Fruit fly (Drosophila melanogaster): Measurements from ENCODE around the gene CG3386.

The CG3386 gene

DNA sequence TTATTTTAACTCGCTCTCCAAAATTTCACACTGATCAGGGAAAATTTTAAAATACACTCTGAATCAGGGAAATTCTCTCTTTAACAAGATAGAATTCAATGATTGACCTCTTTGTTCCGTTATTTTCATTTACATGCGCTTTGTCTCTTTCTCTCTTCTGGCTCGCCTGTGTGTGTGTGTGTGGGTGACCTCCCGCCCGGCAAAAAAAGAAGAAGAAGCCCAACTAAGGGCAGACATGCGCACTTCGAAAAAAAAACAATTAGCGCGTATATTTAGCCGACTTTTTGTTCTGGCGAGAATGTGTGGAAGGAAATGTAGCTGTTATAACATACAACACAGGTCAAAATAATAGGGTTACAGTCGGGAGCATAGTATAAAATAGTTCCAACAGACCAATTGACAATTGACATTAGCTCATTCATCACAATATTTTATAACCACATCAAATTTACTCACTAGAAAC lies at the start of gene CG3386:
TSS of gene CG3386 (minus strand) at position 51 of the 463 bp plus-strand sequence.
- TF ChIP-seq cic (GFP tag; optimal IDR thresholded peaks at IDR 0.05) (no peak), CG7045 (GFP tag; optimal IDR thresholded peaks at IDR 0.05) (no peak), Hr96 (GFP tag; optimal IDR thresholded peaks at IDR 0.05) (no peak), CG1620 (GFP tag; optimal IDR thresholded peaks at IDR 0.05) (no peak), ovo (GFP tag; optimal IDR thresholded peaks at IDR 0.05) (peak; percentile 85), toe (GFP tag; optimal IDR thresholded peaks at IDR 0.05) (no peak), kay (GFP tag; ENCODE audit: borderline replicate concordance) (no peak)

DNA sequence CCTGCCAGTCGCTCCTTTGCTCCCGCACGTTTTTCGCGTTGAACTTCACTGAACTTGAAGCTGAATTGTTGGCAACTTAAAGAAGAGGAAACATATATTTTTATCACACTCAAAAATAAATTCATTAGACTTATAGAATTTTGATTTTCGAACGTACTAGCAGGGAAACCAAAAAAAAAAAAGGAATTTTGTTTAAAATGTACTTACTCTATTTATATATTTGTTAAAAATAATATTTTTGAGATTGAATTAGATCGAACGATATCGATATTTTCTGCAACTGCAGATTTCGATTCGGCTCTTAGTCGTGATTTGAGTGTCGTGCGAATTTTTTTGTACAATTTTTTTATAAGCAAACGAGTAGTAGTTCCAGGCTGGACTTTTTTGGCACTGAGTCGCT lies 49.2 kb upstream of the CG3386 start:
- TF ChIP-seq CG5204 (GFP tag; optimal IDR thresholded peaks at IDR 0.05) (no peak), tj (GFP tag; optimal IDR thresholded peaks at IDR 0.05) (no peak), kay (GFP tag; ENCODE audit: borderline replicate concordance) (peak; percentile 20)

DNA sequence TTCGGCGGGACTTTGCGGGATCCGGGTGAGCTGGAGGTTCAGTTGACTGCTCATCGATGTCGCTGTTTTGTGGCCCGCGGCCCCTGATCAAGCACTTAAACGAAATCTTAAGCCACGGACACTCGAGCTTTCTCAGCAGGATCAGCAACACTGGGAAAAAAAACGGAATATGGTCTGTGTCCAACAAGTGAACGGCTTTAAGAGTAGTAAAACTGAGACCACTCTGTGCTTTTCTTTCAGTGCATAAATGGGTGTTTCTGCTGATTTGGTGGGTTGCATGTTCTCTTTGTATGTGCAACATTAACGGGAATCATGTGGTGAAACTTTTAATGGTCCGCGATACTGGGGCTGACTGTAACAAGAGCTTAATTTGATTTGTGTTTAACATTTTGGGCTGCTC lies 47.1 kb upstream of the CG3386 start:
- TF ChIP-seq cnc (optimal IDR thresholded peaks at IDR 0.05) (no peak), CG11617 (GFP tag; optimal IDR thresholded peaks at IDR 0.05) (no peak), Mnt (GFP tag; optimal IDR thresholded peaks at IDR 0.05) (no peak), Hr96 (GFP tag; optimal IDR thresholded peaks at IDR 0.05) (no peak), CG7045 (GFP tag; optimal IDR thresholded peaks at IDR 0.05) (no peak), toe (GFP tag; optimal IDR thresholded peaks at IDR 0.05) (no peak), CG5204 (GFP tag; optimal IDR thresholded peaks at IDR 0.05) (no peak), CG1620 (GFP tag; optimal IDR thresholded peaks at IDR 0.05) (no peak), Clk (GFP tag; optimal IDR thresholded peaks at IDR 0.05) (no peak), pad (GFP tag; optimal IDR thresholded peaks at IDR 0.05) (no peak), CG14711 (tag; optimal IDR thresholded peaks at IDR 0.05) (no peak), kay (GFP tag; ENCODE audit: borderline replicate concordance) (no peak), Crg-1 (GFP tag; optimal IDR thresholded peaks at IDR 0.05) (no peak), bab1 (GFP tag; optimal IDR thresholded peaks at IDR 0.05) (no peak), ovo (GFP tag; optimal IDR thresholded peaks at IDR 0.05) (no peak), CG12768 (GFP tag; optimal IDR thresholded peaks at IDR 0.05) (no peak), CG7101 (tag; optimal IDR thresholded peaks at IDR 0.05) (no peak), tj (GFP tag; optimal IDR thresholded peaks at IDR 0.05) (no peak), CG33017 (tag; optimal IDR thresholded peaks at IDR 0.05) (no peak), cic (GFP tag; optimal IDR thresholded peaks at IDR 0.05) (no peak)

DNA sequence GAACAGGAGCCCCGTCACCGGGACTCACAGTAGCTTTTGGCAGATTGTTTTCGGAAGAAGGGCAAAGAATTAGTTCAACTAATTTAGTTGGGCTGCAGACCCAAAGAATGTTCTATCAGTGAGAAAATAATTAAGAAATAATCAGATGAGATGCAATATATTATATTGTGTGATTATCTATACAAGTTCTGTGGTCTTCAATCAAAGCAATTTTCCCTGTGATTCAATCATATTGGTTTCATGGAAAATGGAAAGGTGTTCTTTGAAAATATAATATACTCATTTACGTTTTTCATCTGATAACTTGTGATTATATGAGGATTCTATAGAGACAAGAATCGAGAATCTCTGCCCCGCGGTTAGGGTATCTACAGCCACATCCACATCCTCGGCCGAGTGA lies 46.3 kb upstream of the CG3386 start:
- TF ChIP-seq ovo (GFP tag; optimal IDR thresholded peaks at IDR 0.05): no peak
- TF ChIP-seq CG7101 (tag; optimal IDR thresholded peaks at IDR 0.05): no peak
- TF ChIP-seq Clk (GFP tag; optimal IDR thresholded peaks at IDR 0.05): no peak
- no peak for TF ChIP-seq tj (GFP tag; optimal IDR thresholded peaks at IDR 0.05)
- TF ChIP-seq cnc (optimal IDR thresholded peaks at IDR 0.05): no peak
- TF ChIP-seq CG1620 (GFP tag; optimal IDR thresholded peaks at IDR 0.05): no peak
- no peak for TF ChIP-seq Mnt (GFP tag; optimal IDR thresholded peaks at IDR 0.05)
- TF ChIP-seq CG33017 (tag; optimal IDR thresholded peaks at IDR 0.05): no peak

DNA sequence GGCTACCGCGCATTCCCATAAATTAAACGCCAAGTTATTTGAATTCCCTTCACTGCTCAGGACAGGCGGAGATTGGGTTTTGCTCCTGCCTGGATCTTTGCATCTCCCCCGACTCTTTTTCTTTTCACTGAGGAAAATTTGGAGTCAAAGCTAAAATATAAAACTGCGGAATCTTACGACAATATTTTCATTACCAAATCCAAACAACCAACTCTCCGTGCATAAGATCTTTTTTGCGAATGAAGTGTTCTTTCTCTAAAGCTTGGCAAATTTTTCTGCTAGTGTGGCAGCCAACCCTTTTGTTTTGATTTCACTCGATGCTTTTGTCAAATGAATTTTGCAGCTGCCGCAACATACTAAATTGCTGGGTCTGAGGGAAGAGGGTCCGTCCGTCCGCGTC lies 45.6 kb upstream of the CG3386 start:
- no peak for TF ChIP-seq Hr96 (GFP tag; optimal IDR thresholded peaks at IDR 0.05)
- TF ChIP-seq tj (GFP tag; optimal IDR thresholded peaks at IDR 0.05): no peak
- no peak for TF ChIP-seq toe (GFP tag; optimal IDR thresholded peaks at IDR 0.05)

DNA sequence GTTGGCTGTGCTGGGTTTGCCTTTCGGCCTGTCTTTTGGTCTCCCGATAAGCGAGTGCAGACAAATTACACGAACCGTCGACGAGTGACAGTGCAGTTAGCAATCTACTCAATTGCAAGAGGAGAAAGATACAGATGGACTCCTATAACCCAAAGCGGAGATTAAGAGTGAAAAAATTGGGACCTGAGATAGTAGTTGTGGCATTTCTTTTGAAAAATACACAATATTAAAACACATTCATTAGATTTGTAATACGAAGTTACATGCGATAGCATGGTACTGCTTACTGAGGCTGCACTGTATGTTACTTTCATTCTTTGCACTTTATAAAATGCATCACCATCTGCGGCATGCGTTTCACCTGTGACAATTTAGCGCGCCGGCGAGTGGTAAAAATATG lies 44.9 kb upstream of the CG3386 start:
- TF ChIP-seq Mnt (GFP tag; optimal IDR thresholded peaks at IDR 0.05): no peak

DNA sequence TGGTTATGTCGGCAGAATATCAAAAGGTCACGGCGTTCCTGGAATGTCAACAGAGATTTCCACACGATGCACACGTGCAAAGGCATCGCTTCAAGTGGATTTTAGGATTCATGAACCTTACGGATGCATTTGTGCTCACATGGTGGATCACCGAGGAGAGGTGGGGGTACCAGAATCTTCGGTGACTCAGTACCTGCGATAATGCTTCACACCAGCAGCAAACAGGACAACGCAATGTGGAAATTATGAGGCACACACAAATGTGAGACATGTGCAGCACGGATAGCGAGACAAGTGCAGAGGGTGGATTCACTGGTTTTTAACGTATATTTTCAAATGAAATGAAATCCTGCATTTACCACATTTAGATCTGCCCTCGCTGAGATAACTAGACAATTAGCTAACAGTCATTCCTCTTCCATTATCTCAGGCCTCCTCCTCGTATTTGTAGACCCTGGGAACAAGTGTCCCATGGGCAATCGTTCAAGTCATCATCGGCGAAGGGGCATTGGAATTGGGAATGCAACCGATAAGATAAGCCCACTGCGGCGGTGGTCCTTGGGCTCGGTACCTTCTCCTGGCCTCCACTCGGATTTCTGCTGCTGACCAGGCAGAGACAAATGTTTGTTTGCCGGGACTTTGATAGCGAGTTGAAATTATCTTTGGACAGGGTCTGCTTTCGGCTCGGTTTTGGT lies 44.4 kb upstream of the CG3386 start:
- no peak for TF ChIP-seq tj (GFP tag; optimal IDR thresholded peaks at IDR 0.05)
- TF ChIP-seq CG33017 (tag; optimal IDR thresholded peaks at IDR 0.05): no peak
- no peak for TF ChIP-seq CG7101 (tag; optimal IDR thresholded peaks at IDR 0.05)
- no peak for TF ChIP-seq kay (GFP tag; ENCODE audit: borderline replicate concordance)
- no peak for TF ChIP-seq CG11617 (GFP tag; optimal IDR thresholded peaks at IDR 0.05)
- TF ChIP-seq cic (GFP tag; optimal IDR thresholded peaks at IDR 0.05): no peak
- no peak for TF ChIP-seq toe (GFP tag; optimal IDR thresholded peaks at IDR 0.05)
- no peak for TF ChIP-seq bab1 (GFP tag; optimal IDR thresholded peaks at IDR 0.05)
- no peak for TF ChIP-seq cnc (optimal IDR thresholded peaks at IDR 0.05)
- TF ChIP-seq CG7045 (GFP tag; optimal IDR thresholded peaks at IDR 0.05): no peak
- TF ChIP-seq pad (GFP tag; optimal IDR thresholded peaks at IDR 0.05): no peak
- no peak for TF ChIP-seq CG12768 (GFP tag; optimal IDR thresholded peaks at IDR 0.05)
- no peak for TF ChIP-seq CG5204 (GFP tag; optimal IDR thresholded peaks at IDR 0.05)
- no peak for TF ChIP-seq Hr96 (GFP tag; optimal IDR thresholded peaks at IDR 0.05)
- no peak for TF ChIP-seq Clk (GFP tag; optimal IDR thresholded peaks at IDR 0.05)
- no peak for TF ChIP-seq Crg-1 (GFP tag; optimal IDR thresholded peaks at IDR 0.05)
- TF ChIP-seq CG1620 (GFP tag; optimal IDR thresholded peaks at IDR 0.05): no peak
- no peak for TF ChIP-seq ovo (GFP tag; optimal IDR thresholded peaks at IDR 0.05)
- no peak for TF ChIP-seq Mnt (GFP tag; optimal IDR thresholded peaks at IDR 0.05)
- TF ChIP-seq CG14711 (tag; optimal IDR thresholded peaks at IDR 0.05): no peak

Data from whole organism, adult.